Worm (Caenorhabditis elegans) whole organism, L4 larva: ENCODE measurements around the gene sprr-2.
A peak's percentile ranks its signal among the peaks of the same experiment; 100 is the strongest.

Experiments used
- F26F4.8 ChIP-seq: fragments of 200-800 bp; sonication (Bioruptor generic); conservative IDR thresholded peaks from 2 replicates; pipeline ENCODE4 v1.3.6; 2022; ENCODE audit warnings: missing genetic modification characterization, missing compliant biosample characterization
- F49E8.2 ChIP-seq: sonication (generic microtip); optimal IDR thresholded peaks from 2 replicates; lab custom pipeline; 2016; ENCODE audit warnings: missing compliant biosample characterization, mild to moderate bottlenecking, missing genetic modification characterization, borderline replicate concordance
- T26A8.4 ChIP-seq: fragments of 200-800 bp; sonication (Bioruptor generic); IDR thresholded peaks from 2 replicates; pipeline ENCODE4 v1.3.6; 2022; ENCODE audit warnings: missing genetic modification characterization, missing compliant biosample characterization
- Y5F2A.4 ChIP-seq: fragments of 200-800 bp; sonication (Bioruptor generic); optimal IDR thresholded peaks from 2 replicates; lab custom pipeline; 2018; ENCODE audit warnings: mild to moderate bottlenecking, missing genetic modification characterization, missing compliant biosample characterization
- Y75B8A.6 ChIP-seq: fragments of 200-800 bp; sonication (Bioruptor generic); IDR thresholded peaks from 2 replicates; pipeline ENCODE4 v1.3.6; 2022; ENCODE audit warnings: missing genetic modification reagents, missing genetic modification characterization, missing compliant biosample characterization
- ZK337.2 ChIP-seq: fragments of 200-800 bp; sonication (Bioruptor generic); IDR thresholded peaks from 2 replicates; pipeline ENCODE4 v1.3.6; 2022; ENCODE audit warnings: missing genetic modification reagents, missing genetic modification characterization, missing compliant biosample characterization
- aha-1 ChIP-seq: fragments of 150-350 bp; peaks from one replicate; lab custom pipeline; 2014; ENCODE audit warnings: missing biosample characterization, missing genetic modification characterization
- aly-2 ChIP-seq: sonication (generic microtip); optimal IDR thresholded peaks from 2 replicates; lab custom pipeline; 2018; ENCODE audit warnings: missing biosample characterization, missing genetic modification characterization
- ama-1 ChIP-seq: fragments of 150-350 bp; optimal IDR thresholded peaks from 2 replicates; lab custom pipeline; 2014; ENCODE audit warnings: inconsistent platforms, mixed read lengths
- attf-4 ChIP-seq: sonication (generic microtip); optimal IDR thresholded peaks from 3 replicates; lab custom pipeline; 2017; ENCODE audit warnings: missing biosample characterization, missing genetic modification characterization
- ceh-28 ChIP-seq: fragments of 150-350 bp; optimal IDR thresholded peaks from 2 replicates; lab custom pipeline; 2014; ENCODE audit warnings: missing biosample characterization, missing genetic modification reagents, missing genetic modification characterization
- ceh-32 ChIP-seq: sonication (generic microtip); optimal IDR thresholded peaks from 2 replicates; lab custom pipeline; 2016; ENCODE audit warnings: mild to moderate bottlenecking, missing genetic modification characterization, missing compliant biosample characterization; ENCODE audit not compliant: poor library complexity
- ceh-44 ChIP-seq: fragments of 200-800 bp; sonication (Bioruptor generic); IDR thresholded peaks from 2 replicates; pipeline ENCODE4 v1.3.6; 2022; ENCODE audit warnings: missing genetic modification reagents, missing genetic modification characterization, missing compliant biosample characterization
- ceh-62 ChIP-seq: sonication (generic microtip); optimal IDR thresholded peaks from 2 replicates; lab custom pipeline; 2017; ENCODE audit warnings: missing biosample characterization, missing genetic modification characterization
- ceh-82 ChIP-seq: sonication (generic microtip); optimal IDR thresholded peaks from 2 replicates; lab custom pipeline; 2017; ENCODE audit warnings: missing biosample characterization, missing genetic modification characterization
- ces-1 ChIP-seq: fragments of 150-350 bp; sonication (generic microtip); optimal IDR thresholded peaks from 4 replicates; lab custom pipeline; 2014; ENCODE audit warnings: missing biosample characterization, missing genetic modification reagents, missing genetic modification characterization
- daf-16 ChIP-seq, 3 experiments: sonication (generic microtip); optimal IDR thresholded peaks; 2 replicates each; lab custom pipeline; 2016 to 2017; ENCODE audit warnings: missing genetic modification characterization in 3 of 3, missing genetic modification reagents in 3 of 3, mild to moderate bottlenecking in 2 of 3, missing compliant biosample characterization in 2 of 3, missing biosample characterization in 1 of 3, moderate library complexity in 1 of 3
- daf-8 ChIP-seq: fragments of 200-800 bp; sonication (Bioruptor generic); IDR thresholded peaks from 2 replicates; pipeline ENCODE4 v1.3.6; 2022; ENCODE audit warnings: missing genetic modification characterization, missing compliant biosample characterization
- duxl-1 ChIP-seq: sonication (generic microtip); optimal IDR thresholded peaks from 2 replicates; lab custom pipeline; 2016; ENCODE audit warnings: mild to moderate bottlenecking, missing genetic modification characterization, moderate library complexity, missing compliant biosample characterization; ENCODE audit not compliant: poor library complexity
- fkh-10 ChIP-seq: fragments of 150-350 bp; optimal IDR thresholded peaks from 2 replicates; lab custom pipeline; 2014; ENCODE audit warnings: missing biosample characterization, missing genetic modification reagents, missing genetic modification characterization
- gei-8 ChIP-seq: fragments of 200-800 bp; sonication (Bioruptor generic); optimal IDR thresholded peaks from 2 replicates; lab custom pipeline; 2018; ENCODE audit warnings: mild to moderate bottlenecking, missing genetic modification characterization, missing compliant biosample characterization
- hif-1 ChIP-seq, 2 experiments: sonication (generic microtip); optimal IDR thresholded peaks; 2 replicates each; lab custom pipeline; 2016 to 2017; ENCODE audit warnings: missing compliant biosample characterization in 2 of 2, missing genetic modification characterization in 2 of 2, missing genetic modification reagents in 2 of 2, missing genotype in 2 of 2, mild to moderate bottlenecking in 1 of 2
- hlh-11 ChIP-seq: fragments of 200-800 bp; sonication (Bioruptor generic); optimal IDR thresholded peaks from 2 replicates; lab custom pipeline; 2018; ENCODE audit warnings: mild to moderate bottlenecking, missing genetic modification characterization, missing compliant biosample characterization
- hmg-1.1 ChIP-seq: fragments of 200-800 bp; sonication (Bioruptor generic); IDR thresholded peaks from 2 replicates; pipeline ENCODE4 v1.3.6; 2022; ENCODE audit warnings: missing genetic modification reagents, missing genetic modification characterization, missing compliant biosample characterization
- jun-1 ChIP-seq: fragments of 150-350 bp; optimal IDR thresholded peaks from 2 replicates; lab custom pipeline; 2014; ENCODE audit warnings: missing biosample characterization, missing genetic modification reagents, missing genetic modification characterization
- lin-13 ChIP-seq: fragments of 150-350 bp; optimal IDR thresholded peaks from 2 replicates; lab custom pipeline; 2014; ENCODE audit warnings: missing biosample characterization, missing genetic modification reagents, missing genetic modification characterization
- lin-15B ChIP-seq: fragments of 150-350 bp; sonication (generic microtip); optimal IDR thresholded peaks from 3 replicates; lab custom pipeline; 2014; ENCODE audit warnings: missing biosample characterization, missing genetic modification characterization
- lin-29 ChIP-seq: fragments of 200-800 bp; sonication (Bioruptor generic); IDR thresholded peaks from 2 replicates; pipeline ENCODE4 v1.3.6; 2022; ENCODE audit warnings: missing genetic modification reagents, missing genetic modification characterization, missing compliant biosample characterization
- lin-38 ChIP-seq: fragments of 200-800 bp; sonication (Bioruptor generic); IDR thresholded peaks from 2 replicates; pipeline ENCODE4 v1.3.6; 2022; ENCODE audit warnings: missing genetic modification reagents, missing genetic modification characterization, missing compliant biosample characterization
- lir-3 ChIP-seq: sonication (generic microtip); optimal IDR thresholded peaks from 2 replicates; lab custom pipeline; 2016; ENCODE audit warnings: mild to moderate bottlenecking, missing genetic modification characterization, missing compliant biosample characterization
- madf-5 ChIP-seq, 2 experiments: fragments of 200-800 bp; sonication (Bioruptor generic); IDR thresholded peaks; 2 replicates each; pipeline ENCODE4 v1.3.6; 2022; ENCODE audit warnings: missing compliant biosample characterization in 2 of 2, missing genetic modification characterization in 2 of 2
- mep-1 ChIP-seq: fragments of 150-350 bp; sonication (generic microtip); optimal IDR thresholded peaks from 3 replicates; lab custom pipeline; 2014; ENCODE audit warnings: missing biosample characterization, missing genetic modification characterization
- mes-2 ChIP-seq: sonication (generic microtip); optimal IDR thresholded peaks from 2 replicates; lab custom pipeline; 2016; ENCODE audit warnings: missing genotype, mild to moderate bottlenecking, missing genetic modification characterization, missing compliant biosample characterization; ENCODE audit not compliant: poor library complexity, severe bottlenecking
- mxl-2 ChIP-seq: fragments of 200-800 bp; sonication (Bioruptor generic); conservative IDR thresholded peaks from 2 replicates; pipeline ENCODE4 v1.3.6; 2022; ENCODE audit warnings: missing genetic modification reagents, missing genetic modification characterization, missing compliant biosample characterization
- nhr-102 ChIP-seq: sonication (generic microtip); optimal IDR thresholded peaks from 2 replicates; lab custom pipeline; 2016; ENCODE audit warnings: mild to moderate bottlenecking, missing genetic modification characterization, moderate library complexity, missing compliant biosample characterization
- nhr-11 ChIP-seq: fragments of 150-350 bp; optimal IDR thresholded peaks from 2 replicates; lab custom pipeline; 2014; ENCODE audit warnings: missing biosample characterization, missing genetic modification characterization
- nhr-111 ChIP-seq: fragments of 200-800 bp; sonication (Bioruptor generic); optimal IDR thresholded peaks from 2 replicates; lab custom pipeline; 2018; ENCODE audit warnings: mild to moderate bottlenecking, missing genetic modification characterization, missing compliant biosample characterization
- nhr-237 ChIP-seq: sonication (generic microtip); optimal IDR thresholded peaks from 2 replicates; lab custom pipeline; 2017; ENCODE audit warnings: missing biosample characterization, missing genetic modification characterization
- nhr-25 ChIP-seq: sonication (generic microtip); optimal IDR thresholded peaks from 2 replicates; lab custom pipeline; 2017; ENCODE audit warnings: missing genetic modification characterization, mild to moderate bottlenecking, missing compliant biosample characterization, antibody characterized with exemption, moderate library complexity, borderline replicate concordance; ENCODE audit not compliant: insufficient read depth
- nhr-28 ChIP-seq: fragments of 150-350 bp; optimal IDR thresholded peaks from 2 replicates; lab custom pipeline; 2014; ENCODE audit warnings: missing biosample characterization, missing genetic modification characterization
- nhr-41 ChIP-seq: fragments of 200-800 bp; sonication (Bioruptor generic); IDR thresholded peaks from 2 replicates; pipeline ENCODE4 v1.3.6; 2022; ENCODE audit warnings: missing genetic modification reagents, missing genetic modification characterization, missing compliant biosample characterization
- nhr-48 ChIP-seq: sonication (generic microtip); optimal IDR thresholded peaks from 2 replicates; lab custom pipeline; 2016; ENCODE audit warnings: mild to moderate bottlenecking, missing genetic modification characterization, missing compliant biosample characterization
- nhr-6 ChIP-seq: fragments of 150-350 bp; optimal IDR thresholded peaks from 2 replicates; lab custom pipeline; 2014; ENCODE audit warnings: missing biosample characterization, missing genetic modification characterization
- pqm-1 ChIP-seq: sonication (generic microtip); optimal IDR thresholded peaks from 2 replicates; lab custom pipeline; 2017; ENCODE audit warnings: missing biosample characterization, missing genetic modification characterization
- set-16 ChIP-seq: fragments of 200-800 bp; sonication (Bioruptor generic); IDR thresholded peaks from 2 replicates; pipeline ENCODE4 v1.3.6; 2022; ENCODE audit warnings: missing genetic modification reagents, missing genetic modification characterization, missing compliant biosample characterization
- snpc-4 ChIP-seq: fragments of 150-350 bp; optimal IDR thresholded peaks from 2 replicates; lab custom pipeline; 2014; ENCODE audit warnings: missing biosample characterization, missing genetic modification characterization
- spr-1 ChIP-seq: sonication (generic microtip); optimal IDR thresholded peaks from 2 replicates; lab custom pipeline; 2016; ENCODE audit warnings: mild to moderate bottlenecking, missing genetic modification characterization, missing compliant biosample characterization
- spr-3 ChIP-seq: fragments of 200-800 bp; sonication (Bioruptor generic); optimal IDR thresholded peaks from 2 replicates; lab custom pipeline; 2018; ENCODE audit warnings: mild to moderate bottlenecking, missing genetic modification characterization, missing compliant biosample characterization
- unc-130 ChIP-seq: sonication (generic microtip); optimal IDR thresholded peaks from 2 replicates; lab custom pipeline; 2016; ENCODE audit warnings: missing genetic modification reagents, missing genetic modification characterization, missing compliant biosample characterization
- unc-39 ChIP-seq: sonication (generic microtip); optimal IDR thresholded peaks from 2 replicates; lab custom pipeline; 2017; ENCODE audit warnings: missing biosample characterization, missing genetic modification characterization
- ztf-11 ChIP-seq: fragments of 150-350 bp; optimal IDR thresholded peaks from 2 replicates; lab custom pipeline; 2014; ENCODE audit warnings: missing biosample characterization, missing genetic modification characterization

Gene sprr-2

ce11 chrX:14746948-14747347 lies 46.3 kb upstream of the sprr-2 start, which contains the start of gene C05G5.2 (continued):
- peak; percentile 0 to 38 for TF ChIP-seq daf-16 (GFP tag; optimal IDR thresholded peaks at IDR 0.05; lab: Kevin White, UChicago)
- peak; percentile 98 for TF ChIP-seq daf-16 (tag; optimal IDR thresholded peaks at IDR 0.05; lab: Kevin White, UChicago)
- TF ChIP-seq unc-130, result no peak
- peak; percentile 77 for TF ChIP-seq nhr-11 (tag; lab: Kevin White, UChicago)
- peak; percentile 94 for TF ChIP-seq nhr-28 (tag; lab: Kevin White, UChicago)
- TF ChIP-seq T26A8.4, result peak; percentile 57
- TF ChIP-seq ceh-28, result no peak
- peak; percentile 76 for TF ChIP-seq nhr-48 (tag; lab: Kevin White, UChicago)
- peak; percentile 93 for TF ChIP-seq mes-2 (tag; lab: Kevin White, UChicago)
- no peak for TF ChIP-seq ama-1 (lab: Kevin White, UChicago)
- peak; percentile 96 for TF ChIP-seq mep-1 (tag; lab: Kevin White, UChicago)
- TF ChIP-seq lin-15B (tag; lab: Kevin White, UChicago), result no peak
- no peak for TF ChIP-seq ceh-44 (GFP tag; lab: Robert Waterston, UW)
- TF ChIP-seq hlh-11 (tag; lab: Kevin White, UChicago), result peak; percentile 96
- TF ChIP-seq Y75B8A.6 (GFP tag; lab: Robert Waterston, UW), result no peak
- TF ChIP-seq nhr-6 (tag; lab: Kevin White, UChicago), result peak; percentile 93
- no peak for TF ChIP-seq F49E8.2 (tag; lab: Kevin White, UChicago)
- TF ChIP-seq Y5F2A.4, result no peak
- peak; percentile 84 for TF ChIP-seq nhr-102 (tag; lab: Kevin White, UChicago)
- peak; percentile 70 for TF ChIP-seq lin-38 (GFP tag; lab: Robert Waterston, UW)
- no peak for TF ChIP-seq ZK337.2 (GFP tag; lab: Robert Waterston, UW)
- peak in 1 of 2 experiments; percentile 75 for TF ChIP-seq hif-1 (tag; optimal IDR thresholded peaks at IDR 0.05; lab: Kevin White, UChicago)
- TF ChIP-seq ceh-32 (tag; lab: Kevin White, UChicago), result no peak
- peak; percentile 48 for TF ChIP-seq aha-1 (tag; lab: Kevin White, UChicago)
- no peak for TF ChIP-seq daf-8 (GFP tag; lab: Robert Waterston, UW)
- TF ChIP-seq ceh-62 (tag; lab: Kevin White, UChicago), result no peak
- TF ChIP-seq lir-3, result no peak
- TF ChIP-seq jun-1 (tag; lab: Kevin White, UChicago), result peak; percentile 70
- TF ChIP-seq nhr-41 (GFP tag; lab: Robert Waterston, UW), result peak; percentile 52; the same call in 1 of the 2 replicates
- TF ChIP-seq fkh-10, result peak; percentile 84
- TF ChIP-seq snpc-4 (tag; lab: Kevin White, UChicago), result peak; percentile 9
- no peak for TF ChIP-seq nhr-237 (tag; lab: Kevin White, UChicago)
- no peak for TF ChIP-seq lin-29 (GFP tag; lab: Robert Waterston, UW)
- no peak for TF ChIP-seq F26F4.8 (GFP tag; lab: Robert Waterston, UW)
- peak; percentile 43; the same call in 1 of the 2 replicates for TF ChIP-seq set-16 (GFP tag; lab: Robert Waterston, UW)
- peak; percentile 90 for TF ChIP-seq hmg-1.1
- no peak for TF ChIP-seq unc-39 (tag; lab: Kevin White, UChicago)
- no peak for TF ChIP-seq ceh-82 (tag; lab: Kevin White, UChicago)
- peak; percentile 83 for TF ChIP-seq nhr-25
- TF ChIP-seq nhr-111 (GFP tag; lab: Kevin White, UChicago), result no peak
- TF ChIP-seq gei-8 (GFP tag; lab: Kevin White, UChicago), result no peak
- TF ChIP-seq ztf-11, result no peak
- peak; percentile 59 for TF ChIP-seq duxl-1 (tag; lab: Kevin White, UChicago)
- no peak for TF ChIP-seq madf-5 (GFP tag; IDR thresholded peaks at IDR 0.05; lab: Robert Waterston, UW)
- no peak for TF ChIP-seq mxl-2 (GFP tag; lab: Robert Waterston, UW)
- TF ChIP-seq spr-1 (tag; lab: Kevin White, UChicago), result peak; percentile 76
- TF ChIP-seq spr-3, result no peak
- TF ChIP-seq aly-2 (tag; lab: Kevin White, UChicago), result no peak
- TF ChIP-seq pqm-1 (tag; lab: Kevin White, UChicago), result peak; percentile 95
- TF ChIP-seq lin-13 (GFP tag; lab: Kevin White, UChicago), result peak; percentile 94
- TF ChIP-seq ces-1 (GFP tag; lab: Kevin White, UChicago), result no peak
- TF ChIP-seq attf-4 (tag; lab: Kevin White, UChicago), result no peak
